Fruit fly (Drosophila melanogaster) whole organism, pupa: ENCODE results near the gene CG11583.

Experiments
- CG10348 ChIP-seq: fragments of 200-800 bp; sonication (Bioruptor generic); IDR thresholded peaks from 2 replicates; pipeline ENCODE4 v1.3.6; 2022; ENCODE audit warnings: missing biosample characterization, missing genetic modification characterization
- CG12605 ChIP-seq: fragments of 200-800 bp; sonication (Bioruptor generic); IDR thresholded peaks from 2 replicates; pipeline ENCODE4 v1.3.6; 2022; ENCODE audit warnings: missing biosample characterization, missing genetic modification characterization
- CG13204 ChIP-seq: fragments of 200-800 bp; sonication (Bioruptor generic); optimal IDR thresholded peaks from 2 replicates; lab custom pipeline; 2018; ENCODE audit warnings: missing biosample characterization, mild to moderate bottlenecking, missing genetic modification characterization, moderate library complexity
- CG14655 ChIP-seq: fragments of 200-800 bp; sonication (Bioruptor generic); optimal IDR thresholded peaks from 3 replicates; lab custom pipeline; 2017; ENCODE audit warnings: mild to moderate bottlenecking, missing biosample characterization, missing genetic modification reagents, missing genetic modification characterization
- CG15710 ChIP-seq: fragments of 200-800 bp; sonication (Bioruptor generic); optimal IDR thresholded peaks from 2 replicates; lab custom pipeline; 2018; ENCODE audit warnings: missing biosample characterization, mild to moderate bottlenecking, missing genetic modification characterization, moderate library complexity
- CG17806 ChIP-seq: fragments of 200-800 bp; sonication (Bioruptor generic); optimal IDR thresholded peaks from 2 replicates; lab custom pipeline; 2018; ENCODE audit warnings: missing biosample characterization, mild to moderate bottlenecking, missing genetic modification characterization, moderate library complexity
- CG32121 ChIP-seq: fragments of 200-800 bp; sonication (Bioruptor generic); IDR thresholded peaks from 2 replicates; pipeline ENCODE4 v1.3.6; 2022; ENCODE audit warnings: missing biosample characterization, missing genetic modification characterization
- CG34367 ChIP-seq: fragments of 200-800 bp; sonication (Bioruptor generic); optimal IDR thresholded peaks from 2 replicates; lab custom pipeline; 2018; ENCODE audit warnings: missing biosample characterization, mild to moderate bottlenecking, missing genetic modification characterization
- CG8159 ChIP-seq: fragments of 200-800 bp; sonication (Bioruptor generic); optimal IDR thresholded peaks from 3 replicates; lab custom pipeline; 2018; ENCODE audit warnings: missing biosample characterization, mild to moderate bottlenecking, missing genetic modification characterization, moderate library complexity
- CG8301 ChIP-seq: fragments of 200-800 bp; sonication (Bioruptor generic); optimal IDR thresholded peaks from 2 replicates; lab custom pipeline; 2018; ENCODE audit warnings: missing biosample characterization, mild to moderate bottlenecking, missing genetic modification characterization
- CG9948 ChIP-seq: fragments of 200-800 bp; sonication (Bioruptor generic); optimal IDR thresholded peaks from 2 replicates; lab custom pipeline; 2018; ENCODE audit warnings: missing biosample characterization, mild to moderate bottlenecking, missing genetic modification characterization, moderate library complexity
- D1 ChIP-seq: fragments of 200-800 bp; sonication (Bioruptor generic); optimal IDR thresholded peaks from 2 replicates; lab custom pipeline; 2018; ENCODE audit warnings: missing biosample characterization, mild to moderate bottlenecking, missing genetic modification characterization, moderate library complexity
- EcR ChIP-seq: fragments of 200-800 bp; sonication (Bioruptor generic); optimal IDR thresholded peaks from 3 replicates; lab custom pipeline; 2019; ENCODE audit warnings: missing biosample characterization, missing genetic modification characterization, mild to moderate bottlenecking, moderate library complexity, missing genetic modification reagents
- Ets98B ChIP-seq: fragments of 200-800 bp; sonication (Bioruptor generic); IDR thresholded peaks from 2 replicates; pipeline ENCODE4 v1.3.6; 2022; ENCODE audit warnings: missing biosample characterization, missing genetic modification characterization
- Pif1A ChIP-seq: fragments of 200-800 bp; sonication (Bioruptor generic); optimal IDR thresholded peaks from 3 replicates; lab custom pipeline; 2016; ENCODE audit warnings: missing biosample characterization, missing genetic modification characterization
- Pif1B ChIP-seq: fragments of 200-800 bp; sonication (Bioruptor generic); optimal IDR thresholded peaks from 3 replicates; lab custom pipeline; 2016; ENCODE audit warnings: missing biosample characterization, missing genetic modification characterization
- Snoo ChIP-seq: fragments of 200-800 bp; sonication (Bioruptor generic); optimal IDR thresholded peaks from 3 replicates; lab custom pipeline; 2017; ENCODE audit warnings: missing biosample characterization, mild to moderate bottlenecking, missing genetic modification characterization, inconsistent platforms
- fd96Ca ChIP-seq: fragments of 200-800 bp; sonication (Bioruptor generic); IDR thresholded peaks from 3 replicates; pipeline ENCODE4 v1.3.6; 2022; ENCODE audit warnings: missing biosample characterization, missing genetic modification characterization
- gl ChIP-seq: fragments of 200-800 bp; sonication (Bioruptor generic); optimal IDR thresholded peaks from 2 replicates; lab custom pipeline; 2018; ENCODE audit warnings: missing biosample characterization, mild to moderate bottlenecking, missing genetic modification characterization
- rn ChIP-seq: fragments of 200-800 bp; sonication (Bioruptor generic); IDR thresholded peaks from 2 replicates; pipeline ENCODE4 v1.3.6; 2022; ENCODE audit warnings: missing biosample characterization, missing genetic modification characterization

Gene CG11583

dm6 chr3L:4238195-4238594 is 44.4 kb downstream of the CG11583 start:
- TF ChIP-seq gl (tag; lab: Kevin White, UChicago), result no peak
- no peak for TF ChIP-seq CG34367 (tag; lab: Kevin White, UChicago)
- no peak for TF ChIP-seq CG9948 (tag; lab: Kevin White, UChicago)
- no peak for TF ChIP-seq CG12605 (GFP tag; lab: Robert Waterston, UW)
- TF ChIP-seq, all 21 proteins: peak for 0

- TF ChIP-seq CG34367 (tag; lab: Kevin White, UChicago) (no peak), CG9948 (tag; lab: Kevin White, UChicago) (no peak), gl (tag; lab: Kevin White, UChicago) (no peak), Pif1B (GFP tag; lab: Kevin White, UChicago) (no peak), CG14655 (GFP tag; lab: Kevin White, UChicago) (no peak), Pif1A (GFP tag; lab: Kevin White, UChicago) (no peak), fd96Ca (GFP tag; lab: Robert Waterston, UW) (no peak), CG12605 (GFP tag; lab: Robert Waterston, UW) (no peak), CG32121 (no peak), CG13204 (GFP tag; lab: Kevin White, UChicago) (no peak), D1 (no peak), CG10348 (GFP tag; lab: Robert Waterston, UW) (no peak), Ets98B (no peak)
Measured at dm6 chr3L:4236097-4236572, 46.5 kb downstream of the CG11583 start, which contains the start of gene ImpL2. Gene ImpL2 (minus strand): TSS chr3L:4236147.

DNA sequence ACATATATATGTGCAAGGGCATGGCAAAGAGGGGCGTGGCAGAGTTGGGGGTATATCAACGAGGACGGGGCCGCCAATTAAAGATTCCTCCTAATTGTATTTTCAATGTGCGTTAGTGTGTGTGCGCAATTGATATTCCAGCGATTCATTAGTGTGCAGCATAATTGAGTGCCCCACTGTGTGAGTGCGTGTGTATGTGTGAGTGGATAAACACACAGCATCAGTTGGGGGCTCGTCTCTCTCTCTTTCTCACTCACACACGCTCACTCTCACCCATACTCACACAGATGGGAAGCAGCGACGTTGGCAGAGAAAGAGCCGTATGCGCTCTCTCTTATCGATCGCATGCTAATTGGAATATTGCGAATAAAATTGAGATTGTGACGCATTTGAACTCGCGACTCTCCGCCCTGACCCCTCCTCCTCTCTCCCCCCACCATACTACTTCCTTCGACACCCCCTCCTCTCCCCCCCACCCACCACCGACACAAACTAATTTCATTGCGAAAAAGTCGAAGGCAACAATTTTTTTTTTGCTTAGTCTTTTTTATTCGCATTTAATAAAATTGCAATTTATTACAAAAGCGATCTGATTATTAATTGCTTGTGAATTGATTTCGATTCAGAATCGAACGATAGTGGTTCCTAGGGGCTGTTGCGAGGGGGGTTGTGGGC is 48.9 kb downstream of the CG11583 start:
- no peak for TF ChIP-seq Snoo (tag; lab: Kevin White, UChicago)
- TF ChIP-seq CG34367 (tag; lab: Kevin White, UChicago), result no peak
- TF ChIP-seq D1, result no peak
- no peak for TF ChIP-seq CG32121
- TF ChIP-seq Pif1B (GFP tag; lab: Kevin White, UChicago), result no peak
- no peak for TF ChIP-seq Ets98B
- no peak for TF ChIP-seq fd96Ca (GFP tag; lab: Robert Waterston, UW)
- no peak for TF ChIP-seq CG8301 (tag; lab: Kevin White, UChicago)
- no peak for TF ChIP-seq CG15710 (tag; lab: Kevin White, UChicago)
- TF ChIP-seq CG10348 (GFP tag; lab: Robert Waterston, UW), result no peak
- no peak for TF ChIP-seq CG8159 (tag; lab: Kevin White, UChicago)
- TF ChIP-seq CG9948 (tag; lab: Kevin White, UChicago), result no peak
- TF ChIP-seq CG12605 (GFP tag; lab: Robert Waterston, UW), result no peak
- no peak for TF ChIP-seq CG17806 (tag; lab: Kevin White, UChicago)
- no peak for TF ChIP-seq Pif1A (GFP tag; lab: Kevin White, UChicago)
- TF ChIP-seq, all 21 proteins: peak for 0

DNA sequence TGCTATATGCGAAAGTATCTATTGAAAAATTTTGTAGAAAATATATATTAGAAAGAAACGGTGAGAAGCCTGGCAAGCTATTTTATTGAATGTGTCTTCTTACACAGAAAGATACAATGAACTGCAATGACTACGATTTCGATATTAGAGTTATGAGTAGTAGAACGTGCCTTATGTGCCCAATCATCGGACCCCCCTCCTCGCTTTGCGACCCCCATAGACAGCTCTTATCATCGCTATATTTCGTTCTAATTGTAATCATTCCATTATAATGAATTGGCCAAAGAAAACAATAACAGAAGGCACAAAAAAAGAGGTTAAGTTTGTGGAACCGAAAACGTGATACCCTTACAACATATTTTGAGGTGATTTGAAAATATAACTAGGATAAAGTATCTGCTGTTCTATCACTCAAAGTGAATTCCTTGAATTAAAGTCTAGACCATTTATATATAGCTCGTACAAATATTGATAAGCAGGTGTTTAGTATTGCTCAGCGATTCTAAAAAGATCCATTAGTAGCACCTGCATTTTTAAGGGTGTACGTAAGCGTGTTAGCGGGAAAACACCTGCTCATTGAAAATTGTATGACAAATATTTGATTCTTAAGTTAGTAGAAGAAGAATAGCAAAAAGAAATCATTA is 49.8 kb downstream of the CG11583 start:
- peak; percentile 5 for TF ChIP-seq CG14655 (GFP tag; lab: Kevin White, UChicago)
- no peak for TF ChIP-seq gl (tag; lab: Kevin White, UChicago)
- no peak for TF ChIP-seq rn (GFP tag; lab: Robert Waterston, UW)

DNA sequence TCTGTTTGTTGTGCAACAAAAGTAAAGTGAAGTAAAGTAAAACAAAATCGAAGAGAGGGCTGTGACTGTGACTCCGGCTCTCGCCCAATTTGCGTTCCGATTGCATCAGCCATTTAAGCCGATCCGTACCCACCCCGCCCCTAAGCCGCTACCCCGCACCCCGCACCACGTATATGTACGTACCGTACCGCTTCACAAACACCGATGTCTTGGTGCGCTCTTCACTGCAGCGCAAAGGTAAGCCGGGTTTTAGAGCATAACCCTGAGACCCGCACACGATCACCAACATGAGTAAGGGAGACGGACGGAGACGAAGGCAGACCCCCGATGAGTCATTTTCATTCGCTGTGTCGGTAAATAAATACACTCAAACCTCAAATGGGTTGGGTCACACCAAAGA is 50.4 kb downstream of the CG11583 start:
- TF ChIP-seq EcR (GFP tag; lab: Kevin White, UChicago) (no peak), CG9948 (tag; lab: Kevin White, UChicago) (no peak)
